Worm (Caenorhabditis elegans) whole organism, late embryonic: ENCODE results near the gene T25C12.3.

Experiments
- C08G9.2 ChIP-seq: sonication (generic microtip); optimal IDR thresholded peaks from 2 replicates; lab custom pipeline; 2016; ENCODE audit warnings: mild to moderate bottlenecking, missing genetic modification characterization, moderate library complexity, missing compliant biosample characterization
- K02D7.2 ChIP-seq: sonication (generic microtip); optimal IDR thresholded peaks from 2 replicates; lab custom pipeline; 2017; ENCODE audit warnings: mild to moderate bottlenecking, missing genetic modification characterization, missing compliant biosample characterization
- K09A11.1 ChIP-seq: sonication (generic microtip); optimal IDR thresholded peaks from 2 replicates; lab custom pipeline; 2017; ENCODE audit warnings: antibody characterized with exemption, mild to moderate bottlenecking, missing genetic modification characterization, missing compliant biosample characterization; ENCODE audit not compliant: insufficient read depth
- T23F11.4 ChIP-seq: fragments of 200-800 bp; sonication (Bioruptor generic); optimal IDR thresholded peaks from 2 replicates; lab custom pipeline; 2018; ENCODE audit warnings: mild to moderate bottlenecking, missing genetic modification characterization, missing compliant biosample characterization
- ahr-1 ChIP-seq: sonication (generic microtip); optimal IDR thresholded peaks from 2 replicates; lab custom pipeline; 2016; ENCODE audit warnings: missing genetic modification characterization, missing compliant biosample characterization
- ama-1 ChIP-seq: fragments of 150-350 bp; optimal IDR thresholded peaks from 2 replicates; lab custom pipeline; 2014
- ceh-18 ChIP-seq: sonication (generic microtip); optimal IDR thresholded peaks from 2 replicates; lab custom pipeline; 2016; ENCODE audit warnings: missing genetic modification characterization, missing compliant biosample characterization
- ceh-19 ChIP-seq: fragments of 200-800 bp; sonication (Bioruptor generic); optimal IDR thresholded peaks from 2 replicates; lab custom pipeline; 2018; ENCODE audit warnings: mild to moderate bottlenecking, missing genetic modification characterization, missing compliant biosample characterization
- ceh-34 ChIP-seq: sonication (generic microtip); optimal IDR thresholded peaks from 2 replicates; lab custom pipeline; 2016; ENCODE audit warnings: mild to moderate bottlenecking, missing genetic modification characterization, missing compliant biosample characterization
- ceh-45 ChIP-seq: fragments of 200-800 bp; sonication (Bioruptor generic); IDR thresholded peaks from 2 replicates; pipeline ENCODE4 v1.3.6; 2022; ENCODE audit warnings: missing genetic modification reagents, missing genetic modification characterization, missing compliant biosample characterization
- che-1 ChIP-seq: sonication (generic microtip); optimal IDR thresholded peaks from 2 replicates; lab custom pipeline; 2016; ENCODE audit warnings: mild to moderate bottlenecking, missing genetic modification characterization, missing compliant biosample characterization
- elt-2 ChIP-seq: sonication (generic microtip); optimal IDR thresholded peaks from 2 replicates; lab custom pipeline; 2016; ENCODE audit warnings: missing genetic modification reagents, missing genetic modification characterization, missing compliant biosample characterization
- eyg-1 ChIP-seq: sonication (generic microtip); optimal IDR thresholded peaks from 2 replicates; lab custom pipeline; 2016; ENCODE audit warnings: missing genotype, missing genetic modification characterization, missing compliant biosample characterization
- fax-1 ChIP-seq: sonication (generic microtip); optimal IDR thresholded peaks from 2 replicates; lab custom pipeline; 2016; ENCODE audit warnings: missing genotype, missing genetic modification characterization, missing compliant biosample characterization
- fkh-10 ChIP-seq: fragments of 150-350 bp; optimal IDR thresholded peaks from 2 replicates; lab custom pipeline; 2014; ENCODE audit warnings: missing biosample characterization, missing genetic modification reagents, missing genetic modification characterization
- hlh-8 ChIP-seq: sonication (generic microtip); optimal IDR thresholded peaks from 2 replicates; lab custom pipeline; 2016; ENCODE audit warnings: missing genotype, missing genetic modification characterization, missing compliant biosample characterization
- odd-2 ChIP-seq: sonication (generic microtip); optimal IDR thresholded peaks from 2 replicates; lab custom pipeline; 2017; ENCODE audit warnings: antibody characterized with exemption, mild to moderate bottlenecking, missing genetic modification characterization, missing compliant biosample characterization
- pros-1 ChIP-seq: fragments of 150-350 bp; optimal IDR thresholded peaks from 2 replicates; lab custom pipeline; 2014; ENCODE audit warnings: missing biosample characterization, missing genetic modification reagents, missing genetic modification characterization
- rnt-1 ChIP-seq: sonication (generic microtip); optimal IDR thresholded peaks from 2 replicates; lab custom pipeline; 2016; ENCODE audit warnings: missing genetic modification characterization, missing compliant biosample characterization
- syd-9 ChIP-seq: sonication (generic microtip); optimal IDR thresholded peaks from 2 replicates; lab custom pipeline; 2016; ENCODE audit warnings: mild to moderate bottlenecking, missing genetic modification characterization, moderate library complexity, missing compliant biosample characterization
- ttx-3 ChIP-seq: sonication (generic microtip); optimal IDR thresholded peaks from 2 replicates; lab custom pipeline; 2016; ENCODE audit warnings: missing genetic modification reagents, missing genetic modification characterization, missing compliant biosample characterization
- zip-5 ChIP-seq: sonication (generic microtip); optimal IDR thresholded peaks from 2 replicates; lab custom pipeline; 2016; ENCODE audit warnings: missing genetic modification characterization, missing compliant biosample characterization

T25C12.3 gene

ce11 chrX:11452316-11452715 lies 47.5 kb downstream of the T25C12.3 start (continued):
- no peak for TF ChIP-seq ceh-19 (GFP tag; lab: Kevin White, UChicago)
- no peak for TF ChIP-seq eyg-1 (tag; lab: Kevin White, UChicago)
- no peak for TF ChIP-seq K09A11.1 (tag; lab: Kevin White, UChicago)

- no peak for TF ChIP-seq fkh-10
- TF ChIP-seq ceh-19 (GFP tag; lab: Kevin White, UChicago) = no peak
- TF ChIP-seq fax-1 (tag; lab: Kevin White, UChicago) = no peak
- TF ChIP-seq K02D7.2 (tag; lab: Kevin White, UChicago) = no peak
- TF ChIP-seq C08G9.2 (tag; lab: Kevin White, UChicago) = no peak
- TF ChIP-seq ceh-45 (GFP tag; lab: Robert Waterston, UW) = no peak
- TF ChIP-seq zip-5 (tag; lab: Kevin White, UChicago) = no peak
- TF ChIP-seq T23F11.4 (GFP tag; lab: Kevin White, UChicago) = no peak
- TF ChIP-seq syd-9 (tag; lab: Kevin White, UChicago) = no peak
- TF ChIP-seq odd-2 (tag; lab: Kevin White, UChicago) = no peak
- TF ChIP-seq ahr-1 (tag; lab: Kevin White, UChicago) = no peak
- TF ChIP-seq ttx-3 (tag; lab: Kevin White, UChicago) = no peak
Observed at ce11 chrX:11450261-11450660, 49.5 kb downstream of the T25C12.3 start.

ce11 chrX:11447695-11448094 lies 52.1 kb downstream of the T25C12.3 start:
- TF ChIP-seq elt-2 (peak; percentile 21), ceh-34 (tag; lab: Kevin White, UChicago) (no peak)

- TF ChIP-seq ama-1 (lab: Kevin White, UChicago) = no peak
- no peak for TF ChIP-seq che-1 (tag; lab: Kevin White, UChicago)
- TF ChIP-seq rnt-1 (tag; lab: Kevin White, UChicago) = no peak
- no peak for TF ChIP-seq ceh-18 (tag; lab: Kevin White, UChicago)
- TF ChIP-seq pros-1 (tag; lab: Kevin White, UChicago) = no peak
- TF ChIP-seq hlh-8 (tag; lab: Kevin White, UChicago) = no peak
Observed at ce11 chrX:11446535-11446934, 53.3 kb downstream of the T25C12.3 start, which contains the start of gene igeg-2. Gene igeg-2 (minus strand): TSS chrX:11446635.
